Fruit fly (Drosophila melanogaster) whole organism, prepupa: ENCODE results near the gene TrpRS.

Source experiments
- Blimp-1 ChIP-seq: fragments of 200-800 bp; sonication (Bioruptor generic); optimal IDR thresholded peaks from 3 replicates; lab custom pipeline; 2017; ENCODE audit warnings: missing biosample characterization, missing genetic modification characterization, mild to moderate bottlenecking, moderate library complexity, missing genetic modification reagents
- CG10631 ChIP-seq: fragments of 200-800 bp; sonication (Bioruptor generic); optimal IDR thresholded peaks from 2 replicates; lab custom pipeline; 2016; ENCODE audit warnings: missing biosample characterization, missing genetic modification characterization
- CG10669 ChIP-seq: fragments of 200-800 bp; sonication (Bioruptor generic); optimal IDR thresholded peaks from 3 replicates; lab custom pipeline; 2018; ENCODE audit warnings: missing biosample characterization, mild to moderate bottlenecking, missing genetic modification characterization, moderate library complexity
- CG11294 ChIP-seq: fragments of 200-800 bp; sonication (Bioruptor generic); IDR thresholded peaks from 2 replicates; pipeline ENCODE4 v1.3.6; 2022; ENCODE audit warnings: missing biosample characterization, missing genetic modification characterization
- CG11762 ChIP-seq: fragments of 200-800 bp; sonication (Bioruptor generic); optimal IDR thresholded peaks from 3 replicates; lab custom pipeline; 2016; ENCODE audit warnings: missing biosample characterization, missing genetic modification characterization; ENCODE audit not compliant: insufficient read depth
- CG11902 ChIP-seq: fragments of 200-800 bp; sonication (Bioruptor generic); optimal IDR thresholded peaks from 3 replicates; lab custom pipeline; 2016; ENCODE audit warnings: missing biosample characterization, missing genetic modification characterization
- CG15336 ChIP-seq: fragments of 200-800 bp; sonication (Bioruptor generic); IDR thresholded peaks from 2 replicates; pipeline ENCODE4 v1.3.6; 2022; ENCODE audit warnings: missing biosample characterization, missing genetic modification characterization
- CG1621 ChIP-seq: fragments of 200-800 bp; sonication (Bioruptor generic); optimal IDR thresholded peaks from 3 replicates; lab custom pipeline; 2018; ENCODE audit warnings: missing biosample characterization, mild to moderate bottlenecking, missing genetic modification characterization
- CG3032 ChIP-seq: fragments of 200-800 bp; optimal IDR thresholded peaks from 2 replicates; lab custom pipeline; 2019; ENCODE audit warnings: missing biosample characterization, mild to moderate bottlenecking, missing genetic modification characterization, moderate library complexity
- CG31627 ChIP-seq: fragments of 200-800 bp; sonication (Bioruptor generic); optimal IDR thresholded peaks from 3 replicates; lab custom pipeline; 2016; ENCODE audit warnings: missing biosample characterization, missing genetic modification characterization
- CG3919 ChIP-seq: fragments of 200-800 bp; sonication (Bioruptor generic); optimal IDR thresholded peaks from 3 replicates; lab custom pipeline; 2016; ENCODE audit warnings: missing biosample characterization, missing genetic modification characterization
- CG4318 ChIP-seq: fragments of 200-800 bp; sonication (Bioruptor generic); optimal IDR thresholded peaks from 3 replicates; lab custom pipeline; 2017; ENCODE audit warnings: missing biosample characterization, mild to moderate bottlenecking, missing genetic modification characterization
- CG6276 ChIP-seq: fragments of 200-800 bp; sonication (Bioruptor generic); optimal IDR thresholded peaks from 2 replicates; lab custom pipeline; 2017; ENCODE audit warnings: missing biosample characterization, mild to moderate bottlenecking, missing genetic modification characterization
- CG6792 ChIP-seq: fragments of 200-800 bp; sonication (Bioruptor generic); optimal IDR thresholded peaks from 3 replicates; lab custom pipeline; 2016; ENCODE audit warnings: missing biosample characterization, missing genetic modification characterization
- CG8119 ChIP-seq: fragments of 200-800 bp; sonication (Bioruptor generic); IDR thresholded peaks from 3 replicates; pipeline ENCODE4 v1.3.6; 2022; ENCODE audit warnings: missing biosample characterization, missing genetic modification characterization
- CG8319 ChIP-seq: fragments of 200-800 bp; sonication (Bioruptor generic); optimal IDR thresholded peaks from 3 replicates; lab custom pipeline; 2016; ENCODE audit warnings: missing biosample characterization, missing genetic modification characterization
- CG8632 ChIP-seq: fragments of 200-800 bp; sonication (Bioruptor generic); optimal IDR thresholded peaks from 3 replicates; lab custom pipeline; 2016; ENCODE audit warnings: missing biosample characterization, missing genetic modification characterization
- Eip75B ChIP-seq: fragments of 200-800 bp; sonication (Bioruptor generic); optimal IDR thresholded peaks from 3 replicates; lab custom pipeline; 2016; ENCODE audit warnings: missing biosample characterization, missing genetic modification characterization
- Eip78C ChIP-seq: fragments of 200-800 bp; sonication (Bioruptor generic); peaks from one replicate; lab custom pipeline; 2016; ENCODE audit warnings: missing biosample characterization, missing genetic modification characterization
- Ets96B ChIP-seq: fragments of 200-800 bp; optimal IDR thresholded peaks from 2 replicates; lab custom pipeline; 2019; ENCODE audit warnings: missing biosample characterization, mild to moderate bottlenecking, missing genetic modification characterization, moderate library complexity
- Gug ChIP-seq: fragments of 200-800 bp; sonication (Bioruptor generic); IDR thresholded peaks from 2 replicates; pipeline ENCODE4 v1.3.6; 2022; ENCODE audit warnings: missing biosample characterization, missing genetic modification characterization
- Hr39 ChIP-seq: fragments of 200-800 bp; sonication (Bioruptor generic); optimal IDR thresholded peaks from 2 replicates; lab custom pipeline; 2016; ENCODE audit warnings: missing biosample characterization, missing genetic modification characterization
- Lpt ChIP-seq: fragments of 200-800 bp; sonication (Bioruptor generic); optimal IDR thresholded peaks from 3 replicates; lab custom pipeline; 2016; ENCODE audit warnings: missing biosample characterization, missing genetic modification characterization
- OdsH ChIP-seq: fragments of 200-800 bp; sonication (Bioruptor generic); optimal IDR thresholded peaks from 3 replicates; lab custom pipeline; 2016; ENCODE audit warnings: missing biosample characterization, missing genetic modification characterization
- Sox14 ChIP-seq: fragments of 200-800 bp; sonication (Bioruptor generic); optimal IDR thresholded peaks from 3 replicates; lab custom pipeline; 2016; ENCODE audit warnings: missing biosample characterization, missing genetic modification characterization
- acj6 ChIP-seq: fragments of 200-800 bp; sonication (Bioruptor generic); optimal IDR thresholded peaks from 3 replicates; lab custom pipeline; 2016; ENCODE audit warnings: missing biosample characterization, missing genetic modification characterization
- cyc ChIP-seq: fragments of 200-800 bp; sonication (Bioruptor generic); optimal IDR thresholded peaks from 3 replicates; lab custom pipeline; 2016; ENCODE audit warnings: missing biosample characterization, missing genetic modification characterization
- dsx ChIP-seq: fragments of 200-800 bp; optimal IDR thresholded peaks from 3 replicates; lab custom pipeline; 2019; ENCODE audit warnings: missing biosample characterization, mild to moderate bottlenecking, missing genetic modification characterization, moderate library complexity; ENCODE audit not compliant: poor library complexity, severe bottlenecking
- esn ChIP-seq: fragments of 200-800 bp; sonication (Bioruptor generic); optimal IDR thresholded peaks from 2 replicates; lab custom pipeline; 2016; ENCODE audit warnings: missing biosample characterization, mild to moderate bottlenecking, missing genetic modification characterization, moderate library complexity
- fd85E ChIP-seq: fragments of 200-800 bp; sonication (Bioruptor generic); optimal IDR thresholded peaks from 3 replicates; lab custom pipeline; 2016; ENCODE audit warnings: missing biosample characterization, missing genetic modification characterization
- fkh ChIP-seq: fragments of 200-800 bp; sonication (Bioruptor generic); optimal IDR thresholded peaks from 3 replicates; lab custom pipeline; 2017; ENCODE audit warnings: missing biosample characterization, mild to moderate bottlenecking, missing genetic modification characterization, moderate library complexity
- lz ChIP-seq: fragments of 200-800 bp; sonication (Bioruptor generic); optimal IDR thresholded peaks from 3 replicates; lab custom pipeline; 2016; ENCODE audit warnings: missing biosample characterization, missing genetic modification characterization
- net ChIP-seq: fragments of 200-800 bp; sonication (Bioruptor generic); optimal IDR thresholded peaks from 3 replicates; lab custom pipeline; 2016; ENCODE audit warnings: missing biosample characterization, missing genetic modification characterization
- salr ChIP-seq, 2 experiments: fragments of 200-800 bp; sonication (Bioruptor generic); optimal IDR thresholded peaks; 3 replicates each; lab custom pipeline; 2016 to 2018; ENCODE audit warnings: missing biosample characterization in 2 of 2, missing genetic modification characterization in 2 of 2, mild to moderate bottlenecking in 1 of 2
- spab ChIP-seq: fragments of 200-800 bp; sonication (Bioruptor generic); optimal IDR thresholded peaks from 2 replicates; lab custom pipeline; 2017; ENCODE audit warnings: missing biosample characterization, mild to moderate bottlenecking, missing genetic modification characterization, missing genetic modification reagents
- topi ChIP-seq: fragments of 200-800 bp; sonication (Bioruptor generic); optimal IDR thresholded peaks from 3 replicates; lab custom pipeline; 2016; ENCODE audit warnings: missing biosample characterization, missing genetic modification characterization

The TrpRS gene

dm6 chr3R:9260421-9260973, 6.2 kb downstream of the TrpRS start, which contains the start of gene ATP6AP2:
ATP6AP2 (plus strand) TSS chr3R:9260638.
- no peak for TF ChIP-seq Ets96B (tag; lab: Kevin White, UChicago)
- no peak for TF ChIP-seq CG1621
- TF ChIP-seq CG3919 (GFP tag; lab: Kevin White, UChicago), result no peak
- no peak for TF ChIP-seq salr (GFP tag; optimal IDR thresholded peaks at IDR 0.05; lab: Kevin White, UChicago)
- TF ChIP-seq CG4318 (GFP tag; lab: Kevin White, UChicago), result no peak
- no peak for TF ChIP-seq fd85E (GFP tag; lab: Kevin White, UChicago)
- TF ChIP-seq OdsH, result no peak
- TF ChIP-seq CG31627 (GFP tag; lab: Kevin White, UChicago), result peak; percentile 38
- no peak for TF ChIP-seq CG11762 (GFP tag; lab: Kevin White, UChicago)
- peak; percentile 59 for TF ChIP-seq esn
- no peak for TF ChIP-seq CG8319 (GFP tag; lab: Kevin White, UChicago)
- no peak for TF ChIP-seq fkh (GFP tag; lab: Kevin White, UChicago)
- TF ChIP-seq CG3032, result peak; percentile 58
- TF ChIP-seq cyc, result peak; percentile 35
- no peak for TF ChIP-seq net (GFP tag; lab: Kevin White, UChicago)
- TF ChIP-seq Hr39 (GFP tag; lab: Kevin White, UChicago), result no peak
- no peak for TF ChIP-seq dsx (GFP tag; lab: Kevin White, UChicago)
- TF ChIP-seq topi, result no peak
- TF ChIP-seq CG8632, result no peak
- peak; percentile 76 for TF ChIP-seq Eip78C
- TF ChIP-seq CG6792, result no peak
- TF ChIP-seq acj6, result no peak
- TF ChIP-seq CG15336 (GFP tag; lab: Robert Waterston, UW), result no peak
- no peak for TF ChIP-seq CG10631 (GFP tag; lab: Kevin White, UChicago)
- no peak for TF ChIP-seq Gug (GFP tag; lab: Robert Waterston, UW)
- TF ChIP-seq lz (GFP tag; lab: Kevin White, UChicago), result peak; percentile 35
- no peak for TF ChIP-seq CG10669 (GFP tag; lab: Kevin White, UChicago)
- TF ChIP-seq Blimp-1 (GFP tag; lab: Kevin White, UChicago), result no peak
- no peak for TF ChIP-seq CG11294 (GFP tag; lab: Robert Waterston, UW)

- TF ChIP-seq Eip78C (peak; percentile 13), CG6276 (GFP tag; lab: Kevin White, UChicago) (no peak)
- TF ChIP-seq, all 60 proteins: peak for 1
Observed at dm6 chr3R:9258252-9259225, 8.2 kb downstream of the TrpRS start, which contains the start of the genes Ibf2 and Ibf1. Ibf2 (minus strand) TSS chr3R:9258501. Ibf1 (plus strand) TSS chr3R:9258964.

- no peak for TF ChIP-seq net (GFP tag; lab: Kevin White, UChicago)
- no peak for TF ChIP-seq CG8119 (GFP tag; lab: Robert Waterston, UW)
- TF ChIP-seq Lpt (GFP tag; lab: Kevin White, UChicago), result no peak
- TF ChIP-seq Eip75B (GFP tag; lab: Kevin White, UChicago), result no peak
- no peak for TF ChIP-seq Sox14 (GFP tag; lab: Kevin White, UChicago)
- no peak for TF ChIP-seq fkh (GFP tag; lab: Kevin White, UChicago)
- no peak for TF ChIP-seq Eip78C
- no peak for TF ChIP-seq lz (GFP tag; lab: Kevin White, UChicago)
- TF ChIP-seq CG11902 (GFP tag; lab: Kevin White, UChicago), result no peak
- no peak for TF ChIP-seq spab (GFP tag; lab: Kevin White, UChicago)
Observed at dm6 chr3R:9257616-9258015, 9.1 kb downstream of the TrpRS start, which contains the start of gene CG16736. CG16736 (minus strand) TSS chr3R:9257716.
